Worm (Caenorhabditis elegans) whole organism, midembryonic: Measurements from ENCODE around the gene mak-1.

Experiments used
- T22C8.4 ChIP-seq: fragments of 200-800 bp; sonication (Bioruptor generic); IDR thresholded peaks from 2 replicates; pipeline ENCODE4 v1.3.6; 2022; ENCODE audit warnings: missing genetic modification characterization, missing compliant biosample characterization
- flt-1 ChIP-seq: fragments of 200-800 bp; sonication (Bioruptor generic); IDR thresholded peaks from 2 replicates; pipeline ENCODE4 v1.3.6; 2022; ENCODE audit warnings: missing genetic modification characterization, missing compliant biosample characterization
- klf-2 ChIP-seq: fragments of 200-800 bp; sonication (Bioruptor generic); conservative IDR thresholded peaks from 2 replicates; pipeline ENCODE4 v1.3.6; 2022; ENCODE audit warnings: missing genetic modification reagents, missing genetic modification characterization, missing compliant biosample characterization
- ref-1 ChIP-seq: fragments of 200-800 bp; sonication (Bioruptor generic); conservative IDR thresholded peaks from 2 replicates; pipeline ENCODE4 v1.3.6; 2022; ENCODE audit warnings: missing genetic modification reagents, missing genetic modification characterization, missing compliant biosample characterization
- tab-1 ChIP-seq: fragments of 200-800 bp; sonication (Bioruptor generic); IDR thresholded peaks from 2 replicates; pipeline ENCODE4 v1.3.6; 2022; ENCODE audit warnings: missing genetic modification characterization, missing compliant biosample characterization
- ztf-23 ChIP-seq: fragments of 200-800 bp; sonication (Bioruptor generic); IDR thresholded peaks from 2 replicates; pipeline ENCODE4 v1.3.6; 2022; ENCODE audit warnings: missing genetic modification reagents, missing genetic modification characterization, missing compliant biosample characterization
- ztf-29 ChIP-seq: fragments of 200-800 bp; sonication (Bioruptor generic); IDR thresholded peaks from 2 replicates; pipeline ENCODE4 v1.3.6; 2022; ENCODE audit warnings: missing genetic modification reagents, missing genetic modification characterization, missing compliant biosample characterization

DNA sequence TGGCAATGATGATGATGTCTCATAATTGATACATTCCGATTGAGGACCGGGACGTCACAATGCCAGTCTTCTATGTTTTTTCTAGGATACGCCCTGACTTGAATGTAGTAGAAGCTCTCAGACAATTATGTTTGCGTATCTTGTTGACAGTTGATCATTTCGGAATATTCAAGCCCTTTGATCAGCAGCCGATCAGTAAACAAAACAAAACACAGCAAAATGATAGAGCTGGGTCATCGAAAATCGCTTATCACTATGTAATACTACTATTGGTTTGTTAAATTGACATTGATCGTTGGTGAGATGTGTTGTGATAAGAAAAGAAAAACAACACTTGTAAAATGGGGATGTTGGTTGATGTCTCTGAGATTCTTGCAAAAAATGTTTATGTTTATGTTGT is 5.6 kb upstream of the mak-1 start:
- no peak for TF ChIP-seq ztf-23 (GFP tag; lab: Robert Waterston, UW)
- TF ChIP-seq flt-1 (GFP tag; lab: Robert Waterston, UW), result no peak
- no peak for TF ChIP-seq ztf-29
- TF ChIP-seq T22C8.4 (GFP tag; lab: Robert Waterston, UW), result no peak
- TF ChIP-seq ref-1 (GFP tag; lab: Robert Waterston, UW), result no peak
- no peak for TF ChIP-seq tab-1 (GFP tag; lab: Robert Waterston, UW)
- TF ChIP-seq klf-2 (GFP tag; lab: Robert Waterston, UW), result no peak
